Fruit fly (Drosophila melanogaster) whole organism, embryonic: Measurements from ENCODE around the gene CG12116.

Experiments used
- Awh ChIP-seq: fragments of 200-800 bp; sonication (Bioruptor generic); IDR thresholded peaks from 2 replicates; pipeline ENCODE4, ENCODE4 v1.3.6; 2022; ENCODE audit warnings: missing biosample characterization, missing genetic modification characterization
- C15 ChIP-seq: fragments of 200-800 bp; sonication (Bioruptor generic); IDR thresholded peaks from 3 replicates; pipeline ENCODE4 v1.3.6; 2022; ENCODE audit warnings: missing biosample characterization, missing genetic modification characterization
- CG10979 ChIP-seq: fragments of 200-800 bp; sonication (Bioruptor generic); optimal IDR thresholded peaks from 2 replicates; lab custom pipeline; 2018; ENCODE audit warnings: missing biosample characterization, mild to moderate bottlenecking, missing genetic modification characterization, moderate library complexity
- CG11695 ChIP-seq: fragments of 200-800 bp; sonication (Bioruptor generic); IDR thresholded peaks from 3 replicates; pipeline ENCODE4 v1.3.6; 2022; ENCODE audit warnings: missing biosample characterization, missing genetic modification characterization
- CG12391 ChIP-seq: fragments of 200-800 bp; sonication (Bioruptor generic); optimal IDR thresholded peaks from 3 replicates; lab custom pipeline; 2018; ENCODE audit warnings: missing biosample characterization, mild to moderate bottlenecking, missing genetic modification characterization, moderate library complexity
- CG17328 ChIP-seq: fragments of 200-800 bp; sonication (Bioruptor generic); IDR thresholded peaks from 2 replicates; pipeline ENCODE4 v1.3.6; 2022; ENCODE audit warnings: missing biosample characterization, missing genetic modification characterization
- CG17568 ChIP-seq: fragments of 200-800 bp; sonication (Bioruptor generic); optimal IDR thresholded peaks from 2 replicates; lab custom pipeline; 2018; ENCODE audit warnings: missing biosample characterization, mild to moderate bottlenecking, missing genetic modification characterization, moderate library complexity
- CG18619 ChIP-seq: fragments of 200-800 bp; sonication (Bioruptor generic); optimal IDR thresholded peaks from 3 replicates; lab custom pipeline; 2017; ENCODE audit warnings: missing biosample characterization, mild to moderate bottlenecking, missing genetic modification characterization
- CG2129 ChIP-seq: fragments of 200-800 bp; sonication (Bioruptor generic); IDR thresholded peaks from 2 replicates; pipeline ENCODE4 v1.3.6; 2022; ENCODE audit warnings: missing biosample characterization, missing genetic modification characterization; ENCODE audit not compliant: partially characterized antibody
- CG2202 ChIP-seq: fragments of 200-800 bp; sonication (Bioruptor generic); optimal IDR thresholded peaks from 2 replicates; lab custom pipeline; 2018; ENCODE audit warnings: missing biosample characterization, mild to moderate bottlenecking, missing genetic modification characterization
- CG32532 ChIP-seq: fragments of 200-800 bp; sonication (Bioruptor generic); IDR thresholded peaks from 2 replicates; pipeline ENCODE4 v1.3.6; 2022; ENCODE audit warnings: missing biosample characterization, missing genetic modification characterization
- CG32767 ChIP-seq: fragments of 200-800 bp; sonication (Bioruptor generic); IDR thresholded peaks from 2 replicates; pipeline ENCODE4 v1.3.6; 2022; ENCODE audit warnings: missing biosample characterization, missing genetic modification characterization
- CG34224 ChIP-seq: fragments of 200-800 bp; sonication (Bioruptor generic); IDR thresholded peaks from 3 replicates; pipeline ENCODE4 v1.3.6; 2022; ENCODE audit warnings: missing biosample characterization, missing genetic modification characterization; ENCODE audit not compliant: partially characterized antibody
- CG6272 ChIP-seq: fragments of 200-800 bp; sonication (Bioruptor generic); IDR thresholded peaks from 2 replicates; pipeline ENCODE4 v1.3.6; 2022; ENCODE audit warnings: missing biosample characterization, missing genetic modification characterization
- CG7357 ChIP-seq: fragments of 200-800 bp; sonication (Bioruptor generic); IDR thresholded peaks from 3 replicates; pipeline ENCODE4 v1.3.6; 2022; ENCODE audit warnings: missing biosample characterization, missing genetic modification characterization
- CG7372 ChIP-seq: fragments of 200-800 bp; sonication (Bioruptor generic); IDR thresholded peaks from 2 replicates; pipeline ENCODE4 v1.3.6; 2022; ENCODE audit warnings: missing biosample characterization, missing genetic modification characterization
- CG8089 ChIP-seq: fragments of 200-800 bp; sonication (Bioruptor generic); optimal IDR thresholded peaks from 3 replicates; lab custom pipeline; 2016; ENCODE audit warnings: missing biosample characterization, missing genetic modification characterization
- CkIIα-i1 ChIP-seq: fragments of 200-800 bp; sonication (Bioruptor generic); IDR thresholded peaks from 2 replicates; pipeline ENCODE4 v1.3.6; 2022; ENCODE audit warnings: missing biosample characterization, missing genetic modification characterization
- D19B ChIP-seq: fragments of 200-800 bp; sonication (Bioruptor generic); optimal IDR thresholded peaks from 2 replicates; lab custom pipeline; 2017; ENCODE audit warnings: missing biosample characterization, mild to moderate bottlenecking, missing genetic modification characterization
- Deaf1 ChIP-seq: fragments of 200-800 bp; optimal IDR thresholded peaks from 3 replicates; lab custom pipeline; 2019; ENCODE audit warnings: missing biosample characterization, mild to moderate bottlenecking, missing genetic modification characterization, moderate library complexity
- Drgx ChIP-seq: fragments of 200-800 bp; sonication (Bioruptor generic); IDR thresholded peaks from 2 replicates; pipeline ENCODE4 v1.3.6; 2022; ENCODE audit warnings: missing biosample characterization, missing genetic modification characterization
- Ets65A ChIP-seq: fragments of 200-800 bp; sonication (Bioruptor generic); peaks from one replicate; lab custom pipeline; 2016; ENCODE audit warnings: missing biosample characterization, missing genetic modification characterization
- Fer3 ChIP-seq: fragments of 200-800 bp; sonication (Bioruptor generic); optimal IDR thresholded peaks from 2 replicates; lab custom pipeline; 2018; ENCODE audit warnings: missing biosample characterization, mild to moderate bottlenecking, missing genetic modification characterization, moderate library complexity
- HLH54F ChIP-seq: fragments of 200-800 bp; sonication (Bioruptor generic); optimal IDR thresholded peaks from 3 replicates; lab custom pipeline; 2016; ENCODE audit warnings: missing biosample characterization, missing genetic modification characterization
- Hr51 ChIP-seq, 2 experiments: fragments of 200-800 bp; sonication (Bioruptor generic); optimal IDR thresholded peaks; 2 replicates in 1 of 2; 3 replicates in 1 of 2; lab custom pipeline; 2016 to 2018; ENCODE audit warnings: missing biosample characterization in 2 of 2, missing genetic modification characterization in 2 of 2, mild to moderate bottlenecking in 1 of 2, moderate library complexity in 1 of 2
- Lhr ChIP-seq: fragments of 200-800 bp; sonication (Bioruptor generic); optimal IDR thresholded peaks from 3 replicates; lab custom pipeline; 2017; ENCODE audit warnings: mild to moderate bottlenecking, missing biosample characterization, missing genetic modification reagents, missing genetic modification characterization
- Max ChIP-seq: fragments of 200-800 bp; sonication (Bioruptor generic); optimal IDR thresholded peaks from 2 replicates; lab custom pipeline; 2016; ENCODE audit warnings: missing biosample characterization, mild to moderate bottlenecking, missing genetic modification characterization
- Rfx ChIP-seq: fragments of 200-800 bp; sonication (Bioruptor generic); IDR thresholded peaks from 2 replicates; pipeline ENCODE4 v1.3.6; 2022; ENCODE audit warnings: missing biosample characterization, missing genetic modification characterization
- Sry-β ChIP-seq: fragments of 200-800 bp; sonication (Bioruptor generic); optimal IDR thresholded peaks from 2 replicates; lab custom pipeline; 2018; ENCODE audit warnings: missing biosample characterization, mild to moderate bottlenecking, missing genetic modification characterization, moderate library complexity
- bab2 ChIP-seq: fragments of 200-800 bp; sonication (Bioruptor generic); optimal IDR thresholded peaks from 2 replicates; lab custom pipeline; 2016; ENCODE audit warnings: missing biosample characterization, missing genetic modification characterization
- chif ChIP-seq, 2 experiments: fragments of 200-800 bp; sonication (Bioruptor generic); optimal IDR thresholded peaks; 3 replicates each; lab custom pipeline; 2016; ENCODE audit warnings: missing biosample characterization in 2 of 2, missing genetic modification characterization in 2 of 2
- chm ChIP-seq: fragments of 200-800 bp; sonication (Bioruptor generic); IDR thresholded peaks from 2 replicates; pipeline ENCODE4 v1.3.6; 2022; ENCODE audit warnings: missing biosample characterization, missing genetic modification characterization
- chn ChIP-seq: fragments of 200-800 bp; sonication (Bioruptor generic); optimal IDR thresholded peaks from 2 replicates; lab custom pipeline; 2016; ENCODE audit warnings: missing biosample characterization, missing genetic modification characterization
- crc ChIP-seq: fragments of 200-800 bp; sonication (Bioruptor generic); optimal IDR thresholded peaks from 2 replicates; lab custom pipeline; 2016; ENCODE audit warnings: missing biosample characterization, missing genetic modification characterization
- dysf ChIP-seq: fragments of 200-800 bp; sonication (Bioruptor generic); IDR thresholded peaks from 3 replicates; pipeline ENCODE4 v1.3.6; 2022; ENCODE audit warnings: missing biosample characterization, missing genetic modification characterization
- fu2 ChIP-seq: fragments of 200-800 bp; sonication (Bioruptor generic); optimal IDR thresholded peaks from 2 replicates; lab custom pipeline; 2016; ENCODE audit warnings: missing biosample characterization, missing genetic modification characterization
- grau ChIP-seq: fragments of 200-800 bp; optimal IDR thresholded peaks from 3 replicates; lab custom pipeline; 2019; ENCODE audit warnings: missing biosample characterization, mild to moderate bottlenecking, missing genetic modification characterization, moderate library complexity
- hbn ChIP-seq: fragments of 200-800 bp; sonication (Bioruptor generic); IDR thresholded peaks from 2 replicates; pipeline ENCODE4 v1.3.6; 2022; ENCODE audit warnings: missing biosample characterization, missing genetic modification characterization; ENCODE audit not compliant: partially characterized antibody
- hkb ChIP-seq, 2 experiments: fragments of 200-800 bp in 1 of 2; fragments of >200 bp in 1 of 2; sonication (Bioruptor generic) in 1 of 2; IDR thresholded peaks in 1 of 2; optimal IDR thresholded peaks in 1 of 2; 2 replicates each; pipeline versions ENCODE4 v1.3.6 to Lab custom; 2017 to 2022; ENCODE audit warnings: missing biosample characterization in 1 of 2, missing genetic modification characterization in 1 of 2
- kah ChIP-seq: fragments of 200-800 bp; sonication (Bioruptor generic); optimal IDR thresholded peaks from 2 replicates; lab custom pipeline; 2018; ENCODE audit warnings: missing biosample characterization, mild to moderate bottlenecking, missing genetic modification characterization
- nerfin-2 ChIP-seq: fragments of 200-800 bp; sonication (Bioruptor generic); IDR thresholded peaks from 2 replicates; pipeline ENCODE4 v1.3.6; 2022; ENCODE audit warnings: missing biosample characterization, missing genetic modification characterization; ENCODE audit not compliant: partially characterized antibody
- pan ChIP-seq, 4 experiments: fragments of >200 bp in 3 of 4; fragments of 200-800 bp in 1 of 4; sonication (Bioruptor generic) in 1 of 4; optimal IDR thresholded peaks in 3 of 4; IDR thresholded peaks in 1 of 4; 2 replicates each; pipeline versions ENCODE4 v1.3.6 to Lab custom; 2017 to 2022; ENCODE audit warnings: missing biosample characterization in 2 of 4, missing genetic modification characterization in 2 of 4, mixed read lengths in 1 of 4
- phol ChIP-seq: fragments of 200-800 bp; sonication (Bioruptor generic); optimal IDR thresholded peaks from 3 replicates; lab custom pipeline; 2018; ENCODE audit warnings: missing biosample characterization, mild to moderate bottlenecking, missing genetic modification characterization, moderate library complexity
- slp2 ChIP-seq: fragments of 200-800 bp; sonication (Bioruptor generic); optimal IDR thresholded peaks from 2 replicates; lab custom pipeline; 2016; ENCODE audit warnings: missing biosample characterization, missing genetic modification characterization
- stc ChIP-seq: fragments of 200-800 bp; sonication (Bioruptor generic); IDR thresholded peaks from 2 replicates; pipeline ENCODE4 v1.3.6; 2022; ENCODE audit warnings: missing biosample characterization, missing genetic modification characterization
- tll ChIP-seq, 2 experiments: fragments of 200-800 bp in 1 of 2; fragments of >200 bp in 1 of 2; sonication (Bioruptor generic) in 1 of 2; optimal IDR thresholded peaks; 2 replicates each; lab custom pipeline; 2017 to 2019; ENCODE audit warnings: missing biosample characterization in 2 of 2, missing genetic modification characterization in 2 of 2, mild to moderate bottlenecking in 1 of 2, moderate library complexity in 1 of 2
- tna ChIP-seq: fragments of 200-800 bp; sonication (Bioruptor generic); IDR thresholded peaks from 2 replicates; pipeline ENCODE4 v1.3.6; 2022; ENCODE audit warnings: missing biosample characterization, missing genetic modification characterization; ENCODE audit not compliant: partially characterized antibody
- vfl ChIP-seq: fragments of 200-800 bp; sonication (Bioruptor generic); optimal IDR thresholded peaks from 2 replicates; lab custom pipeline; 2016; ENCODE audit warnings: missing biosample characterization, missing genetic modification characterization
- vnd ChIP-seq: fragments of 200-800 bp; sonication (Bioruptor generic); IDR thresholded peaks from 3 replicates; pipeline ENCODE4 v1.3.6; 2022; ENCODE audit warnings: missing biosample characterization, missing genetic modification characterization; ENCODE audit not compliant: partially characterized antibody
- z ChIP-seq: fragments of 200-800 bp; sonication (Bioruptor generic); IDR thresholded peaks from 3 replicates; pipeline ENCODE4 v1.3.6; 2022; ENCODE audit warnings: missing biosample characterization, missing genetic modification characterization

CG12116 gene

DNA sequence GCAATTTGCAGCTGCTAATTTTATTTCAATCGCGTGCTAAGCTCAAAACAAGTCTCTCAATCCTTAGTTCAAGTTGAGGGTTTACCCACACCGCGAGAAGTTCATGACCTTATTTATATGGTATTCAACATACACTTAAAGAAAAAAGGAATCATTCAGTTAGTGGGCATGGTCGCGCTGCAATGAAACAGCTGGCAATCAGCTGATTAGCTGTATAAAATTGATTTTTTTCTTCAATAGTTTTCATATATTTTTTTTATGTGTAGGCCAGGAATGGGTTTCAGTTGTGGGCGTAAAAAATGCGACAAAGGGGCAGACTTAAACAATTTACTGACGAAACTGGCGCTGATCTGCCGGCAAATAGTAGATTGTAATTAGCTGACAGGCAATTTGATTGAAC lies 30.3 kb upstream of the CG12116 start (continued):
- TF ChIP-seq Hr51 (GFP tag; optimal IDR thresholded peaks at IDR 0.05; lab: Kevin White, UChicago), result peak in 1 of 2 experiments; percentile 24
- TF ChIP-seq grau, result no peak
- TF ChIP-seq Lhr (GFP tag; lab: Kevin White, UChicago), result no peak
- TF ChIP-seq chm (GFP tag; lab: Robert Waterston, UW), result no peak
- TF ChIP-seq CG8089 (GFP tag; lab: Kevin White, UChicago), result no peak
- TF ChIP-seq CG17328 (GFP tag; lab: Robert Waterston, UW), result no peak
- TF ChIP-seq CG32767 (GFP tag; lab: Robert Waterston, UW), result no peak
- no peak for TF ChIP-seq CG2202 (tag; lab: Kevin White, UChicago)
- no peak for TF ChIP-seq vnd (GFP tag; lab: Robert Waterston, UW)
- no peak for TF ChIP-seq CG17568 (GFP tag; lab: Kevin White, UChicago)
- TF ChIP-seq tna (GFP tag; lab: Robert Waterston, UW), result no peak
- TF ChIP-seq tll (GFP tag; optimal IDR thresholded peaks at IDR 0.05; lab: Kevin White, UChicago), result no peak
- TF ChIP-seq stc (GFP tag; lab: Robert Waterston, UW), result no peak
- no peak for TF ChIP-seq Drgx (GFP tag; lab: Robert Waterston, UW)
- 0 out of 3 replicates have a peak, but pooled peaks have one; percentile 25 for TF ChIP-seq CG11695 (GFP tag; lab: Robert Waterston, UW)
- no peak for TF ChIP-seq chn (GFP tag; lab: Kevin White, UChicago)
- no peak for TF ChIP-seq Deaf1
- TF ChIP-seq Rfx (GFP tag; lab: Robert Waterston, UW), result peak; percentile 49
- TF ChIP-seq CG2129 (GFP tag; lab: Robert Waterston, UW), result no peak
- no peak for TF ChIP-seq z
- TF ChIP-seq Awh (GFP tag; lab: Robert Waterston, UW), result no peak
- TF ChIP-seq nerfin-2 (GFP tag; lab: Robert Waterston, UW), result no peak
- peak; percentile 74 for TF ChIP-seq Ets65A
- 0 out of 2 replicates have a peak, but pooled peaks have one; percentile 34 for TF ChIP-seq CG32532 (GFP tag; lab: Robert Waterston, UW)
- TF ChIP-seq slp2 (GFP tag; lab: Kevin White, UChicago), result peak; percentile 19
- TF ChIP-seq CG12391, result no peak
- no peak for TF ChIP-seq fu2 (GFP tag; lab: Kevin White, UChicago)
- TF ChIP-seq Max (GFP tag; lab: Kevin White, UChicago), result no peak
- TF ChIP-seq kah, result no peak
- no peak for TF ChIP-seq Fer3
- no peak for TF ChIP-seq C15 (GFP tag; lab: Robert Waterston, UW)
- no peak for TF ChIP-seq pan (optimal IDR thresholded peaks at IDR 0.05; lab: Kevin White, UChicago)
- peak in 1 of 2 experiments; percentile 34 for TF ChIP-seq pan (GFP tag; optimal IDR thresholded peaks at IDR 0.05 in 1 of 2, IDR thresholded peaks at IDR 0.05 in 1 of 2)
- TF ChIP-seq CG10979 (tag; lab: Kevin White, UChicago), result no peak
- TF ChIP-seq HLH54F (GFP tag; lab: Kevin White, UChicago), result peak; percentile 8
- no peak for TF ChIP-seq phol (tag; lab: Kevin White, UChicago)
- no peak for TF ChIP-seq Sry-β (GFP tag; lab: Kevin White, UChicago)
- TF ChIP-seq D19B (GFP tag; lab: Kevin White, UChicago), result no peak
- TF ChIP-seq CG7372 (GFP tag; lab: Robert Waterston, UW), result no peak
- no peak for TF ChIP-seq hbn
- TF ChIP-seq CG6272, result no peak
- no peak for TF ChIP-seq CG34224 (GFP tag; lab: Robert Waterston, UW)
- no peak for TF ChIP-seq crc (GFP tag; lab: Kevin White, UChicago)
- TF ChIP-seq vfl (GFP tag; lab: Kevin White, UChicago), result no peak
- TF ChIP-seq CkIIα-i1 (GFP tag; lab: Robert Waterston, UW), result no peak
- TF ChIP-seq hkb (optimal IDR thresholded peaks at IDR 0.05; lab: Kevin White, UChicago), result no peak
- 0 out of 2 replicates have a peak, but pooled peaks have one; percentile 19 for TF ChIP-seq hkb (GFP tag; IDR thresholded peaks at IDR 0.05; lab: Robert Waterston, UW)
- peak; percentile 3 for TF ChIP-seq bab2 (GFP tag; lab: Kevin White, UChicago)
- 0 out of 3 replicates have a peak, but pooled peaks have one; percentile 29 for TF ChIP-seq dysf (GFP tag; lab: Robert Waterston, UW)
- TF ChIP-seq chif (GFP tag; optimal IDR thresholded peaks at IDR 0.05; lab: Kevin White, UChicago), result no peak
- TF ChIP-seq CG18619 (GFP tag; lab: Kevin White, UChicago), result no peak
- no peak for TF ChIP-seq CG7357
